Worm (Caenorhabditis elegans): ENCODE measurements around the gene F52H3.11.

The F52H3.11 gene

DNA sequence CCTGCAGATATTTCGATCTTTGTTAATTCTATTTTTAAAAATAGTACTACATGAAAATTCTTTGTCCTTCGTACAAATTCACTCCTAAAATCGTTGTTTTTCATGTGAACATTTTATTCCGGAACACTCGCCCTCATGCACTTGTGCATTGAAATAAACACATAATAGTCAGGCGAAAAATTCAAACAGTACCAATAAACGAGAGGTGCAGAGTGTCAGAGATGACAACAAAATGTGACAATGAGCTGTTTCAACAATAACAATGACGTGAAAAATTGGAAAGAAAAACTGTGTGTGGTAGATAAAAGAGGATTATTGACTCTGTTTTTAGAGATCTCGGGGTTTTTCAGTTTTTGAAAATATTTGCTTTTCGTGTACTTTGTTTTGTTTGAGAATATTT, 16.8 kb downstream of the F52H3.11 start, which contains the start of gene F52H3.6:
F52H3.6 (minus strand) TSS at position 228 of the 400 bp plus-strand sequence.
- TF ChIP-seq flt-1 (GFP tag; IDR thresholded peaks at IDR 0.05), result no peak
- TF ChIP-seq klf-2 (GFP tag; conservative IDR thresholded peaks at IDR 0.05), result no peak
- no peak for TF ChIP-seq med-1 (GFP tag; optimal IDR thresholded peaks at IDR 0.05; ENCODE audit: insufficient read depth)
- TF ChIP-seq ztf-23 (GFP tag; IDR thresholded peaks at IDR 0.05), result no peak
- TF ChIP-seq cog-1 (tag; optimal IDR thresholded peaks at IDR 0.05), result no peak
- no peak for TF ChIP-seq ztf-29 (GFP tag; IDR thresholded peaks at IDR 0.05)
- no peak for TF ChIP-seq tab-1 (GFP tag; IDR thresholded peaks at IDR 0.05)
- TF ChIP-seq T22C8.4 (GFP tag; IDR thresholded peaks at IDR 0.05), result no peak
- TF ChIP-seq ref-1 (GFP tag; conservative IDR thresholded peaks at IDR 0.05), result no peak

ce11 chrII:10025059-10025458, 19.9 kb downstream of the F52H3.11 start:
- TF ChIP-seq T22C8.4 (GFP tag; IDR thresholded peaks at IDR 0.05), result no peak
- no peak for TF ChIP-seq ref-1 (GFP tag; conservative IDR thresholded peaks at IDR 0.05)
- TF ChIP-seq ztf-23 (GFP tag; IDR thresholded peaks at IDR 0.05), result no peak
- TF ChIP-seq ztf-29 (GFP tag; IDR thresholded peaks at IDR 0.05), result no peak
- no peak for TF ChIP-seq tab-1 (GFP tag; IDR thresholded peaks at IDR 0.05)
- TF ChIP-seq cog-1 (tag; optimal IDR thresholded peaks at IDR 0.05), result no peak
- TF ChIP-seq med-1 (GFP tag; optimal IDR thresholded peaks at IDR 0.05; ENCODE audit: insufficient read depth), result no peak
- no peak for TF ChIP-seq flt-1 (GFP tag; IDR thresholded peaks at IDR 0.05)
- no peak for TF ChIP-seq klf-2 (GFP tag; conservative IDR thresholded peaks at IDR 0.05)

DNA sequence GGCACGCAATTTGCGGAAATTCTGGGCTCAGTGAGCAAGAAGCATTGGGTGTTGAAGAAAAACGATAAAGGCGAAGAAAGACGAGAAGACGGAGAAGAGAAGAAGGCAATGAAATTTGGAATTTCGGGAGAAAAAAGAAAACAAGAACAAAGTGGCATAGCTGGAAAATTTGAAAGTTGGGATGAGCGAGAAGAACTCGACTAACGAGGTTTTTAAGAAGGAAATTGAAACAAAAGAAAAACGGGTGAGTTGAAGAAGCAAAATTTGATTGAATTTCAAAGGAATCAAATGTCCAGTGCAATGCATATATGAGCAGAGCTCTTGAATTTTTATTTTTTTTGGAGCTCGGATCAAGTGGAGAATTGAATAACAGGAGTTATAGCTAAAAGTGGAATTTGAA, 23.2 kb downstream of the F52H3.11 start:
- TF ChIP-seq med-1 (GFP tag; optimal IDR thresholded peaks at IDR 0.05; ENCODE audit: insufficient read depth), result no peak
- no peak for TF ChIP-seq ztf-23 (GFP tag; IDR thresholded peaks at IDR 0.05)
- no peak for TF ChIP-seq flt-1 (GFP tag; IDR thresholded peaks at IDR 0.05)

DNA sequence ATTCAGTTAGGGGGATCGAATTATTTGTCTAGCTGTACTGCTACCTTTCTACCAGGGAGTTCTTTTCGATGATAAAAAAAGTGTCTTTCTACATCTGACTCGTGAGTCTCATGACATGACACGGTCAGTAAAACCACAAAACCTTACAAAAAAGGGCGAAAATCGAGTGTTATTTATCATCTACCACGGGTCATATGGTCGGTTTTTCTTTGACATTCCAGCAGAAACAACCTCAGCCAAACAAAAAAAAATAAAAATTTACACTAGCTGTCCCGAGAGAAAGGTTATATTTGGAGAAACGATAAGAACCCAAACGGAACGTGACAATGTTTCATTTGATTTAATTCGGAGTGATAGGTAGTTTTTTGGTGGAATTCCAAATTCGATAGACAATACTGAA, 25.3 kb downstream of the F52H3.11 start:
- TF ChIP-seq ztf-23 (GFP tag; IDR thresholded peaks at IDR 0.05), result no peak
- no peak for TF ChIP-seq cog-1 (tag; optimal IDR thresholded peaks at IDR 0.05)
- TF ChIP-seq klf-2 (GFP tag; conservative IDR thresholded peaks at IDR 0.05), result no peak
- no peak for TF ChIP-seq med-1 (GFP tag; optimal IDR thresholded peaks at IDR 0.05; ENCODE audit: insufficient read depth)
- TF ChIP-seq flt-1 (GFP tag; IDR thresholded peaks at IDR 0.05), result no peak
- TF ChIP-seq T22C8.4 (GFP tag; IDR thresholded peaks at IDR 0.05), result no peak
- no peak for TF ChIP-seq ztf-29 (GFP tag; IDR thresholded peaks at IDR 0.05)
- no peak for TF ChIP-seq ref-1 (GFP tag; conservative IDR thresholded peaks at IDR 0.05)
- TF ChIP-seq tab-1 (GFP tag; IDR thresholded peaks at IDR 0.05), result no peak

ce11 chrII:10017528-10017927, 27.4 kb downstream of the F52H3.11 start:
- TF ChIP-seq ref-1 (GFP tag; conservative IDR thresholded peaks at IDR 0.05), result no peak
- no peak for TF ChIP-seq med-1 (GFP tag; optimal IDR thresholded peaks at IDR 0.05; ENCODE audit: insufficient read depth)
- TF ChIP-seq flt-1 (GFP tag; IDR thresholded peaks at IDR 0.05), result no peak
- no peak for TF ChIP-seq ztf-29 (GFP tag; IDR thresholded peaks at IDR 0.05)
- no peak for TF ChIP-seq T22C8.4 (GFP tag; IDR thresholded peaks at IDR 0.05)

DNA sequence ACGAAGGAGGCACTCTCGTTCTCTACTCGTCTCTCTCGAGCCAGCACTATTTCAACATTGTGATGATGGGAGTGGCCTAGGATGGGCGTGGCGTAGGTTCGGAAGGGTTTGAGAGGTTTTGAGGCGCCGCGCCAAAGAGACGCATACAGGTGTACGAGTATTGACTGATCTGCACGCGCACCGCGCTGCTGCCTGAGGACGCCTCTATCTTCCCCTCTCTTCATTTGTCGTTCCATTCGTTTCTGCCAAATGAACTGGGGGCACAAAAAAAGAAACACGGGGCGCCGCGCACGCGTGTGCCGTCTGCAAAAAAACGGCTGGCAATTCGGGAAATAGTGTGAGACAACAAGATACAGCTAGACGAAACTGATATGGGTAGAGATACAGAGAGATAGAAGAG, 28.9 kb downstream of the F52H3.11 start, which contains the start of gene lec-2:
lec-2 (minus strand) TSS at position 171 of the 400 bp plus-strand sequence.
- TF ChIP-seq ref-1 (GFP tag; conservative IDR thresholded peaks at IDR 0.05) (no peak), tab-1 (GFP tag; IDR thresholded peaks at IDR 0.05) (no peak), flt-1 (GFP tag; IDR thresholded peaks at IDR 0.05) (no peak)

DNA sequence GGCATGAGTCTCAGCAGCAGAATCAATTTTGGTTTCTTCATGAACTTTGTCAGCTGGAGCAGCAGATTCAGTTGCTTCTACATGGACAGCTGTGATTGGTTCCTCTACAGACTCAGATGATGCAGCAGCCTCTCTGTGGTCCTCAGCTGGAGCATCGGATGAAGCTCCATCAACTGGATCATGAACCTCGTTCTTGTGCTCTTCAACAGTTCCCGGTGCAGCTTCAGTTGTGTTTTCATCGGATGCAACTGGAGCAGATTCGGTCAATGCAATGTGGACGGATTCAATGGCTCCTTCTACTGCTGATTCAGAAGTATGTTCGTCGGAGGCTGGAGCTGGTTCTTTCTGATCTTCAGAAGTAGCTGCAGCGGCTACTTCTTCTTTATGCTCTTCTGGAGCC, 30.6 kb downstream of the F52H3.11 start:
- TF ChIP-seq T22C8.4 (GFP tag; IDR thresholded peaks at IDR 0.05) (no peak), med-1 (GFP tag; optimal IDR thresholded peaks at IDR 0.05; ENCODE audit: insufficient read depth) (no peak), ztf-29 (GFP tag; IDR thresholded peaks at IDR 0.05) (no peak), ref-1 (GFP tag; conservative IDR thresholded peaks at IDR 0.05) (no peak), flt-1 (GFP tag; IDR thresholded peaks at IDR 0.05) (no peak), cog-1 (tag; optimal IDR thresholded peaks at IDR 0.05) (no peak), ztf-23 (GFP tag; IDR thresholded peaks at IDR 0.05) (no peak), tab-1 (GFP tag; IDR thresholded peaks at IDR 0.05) (no peak), klf-2 (GFP tag; conservative IDR thresholded peaks at IDR 0.05) (no peak)

ce11 chrII:10012490-10012889, 32.5 kb downstream of the F52H3.11 start:
- no peak for TF ChIP-seq ref-1 (GFP tag; conservative IDR thresholded peaks at IDR 0.05)
- no peak for TF ChIP-seq T22C8.4 (GFP tag; IDR thresholded peaks at IDR 0.05)
- no peak for TF ChIP-seq tab-1 (GFP tag; IDR thresholded peaks at IDR 0.05)
- TF ChIP-seq ztf-23 (GFP tag; IDR thresholded peaks at IDR 0.05), result no peak
- no peak for TF ChIP-seq ztf-29 (GFP tag; IDR thresholded peaks at IDR 0.05)
- TF ChIP-seq flt-1 (GFP tag; IDR thresholded peaks at IDR 0.05), result no peak
- no peak for TF ChIP-seq med-1 (GFP tag; optimal IDR thresholded peaks at IDR 0.05; ENCODE audit: insufficient read depth)
- no peak for TF ChIP-seq klf-2 (GFP tag; conservative IDR thresholded peaks at IDR 0.05)
- TF ChIP-seq cog-1 (tag; optimal IDR thresholded peaks at IDR 0.05), result no peak

- TF ChIP-seq cog-1 (tag; optimal IDR thresholded peaks at IDR 0.05) (no peak), ztf-23 (GFP tag; IDR thresholded peaks at IDR 0.05) (no peak), T22C8.4 (GFP tag; IDR thresholded peaks at IDR 0.05) (no peak), ref-1 (GFP tag; conservative IDR thresholded peaks at IDR 0.05) (no peak), ztf-29 (GFP tag; IDR thresholded peaks at IDR 0.05) (no peak), med-1 (GFP tag; optimal IDR thresholded peaks at IDR 0.05; ENCODE audit: insufficient read depth) (no peak), tab-1 (GFP tag; IDR thresholded peaks at IDR 0.05) (no peak), klf-2 (GFP tag; conservative IDR thresholded peaks at IDR 0.05) (no peak), flt-1 (GFP tag; IDR thresholded peaks at IDR 0.05) (no peak)
Measured at ce11 chrII:10011733-10012132, 33.2 kb downstream of the F52H3.11 start.

- TF ChIP-seq ztf-29 (GFP tag; IDR thresholded peaks at IDR 0.05), result no peak
- TF ChIP-seq ref-1 (GFP tag; conservative IDR thresholded peaks at IDR 0.05), result no peak
- TF ChIP-seq flt-1 (GFP tag; IDR thresholded peaks at IDR 0.05), result no peak
- TF ChIP-seq tab-1 (GFP tag; IDR thresholded peaks at IDR 0.05), result no peak
- no peak for TF ChIP-seq cog-1 (tag; optimal IDR thresholded peaks at IDR 0.05)
- no peak for TF ChIP-seq T22C8.4 (GFP tag; IDR thresholded peaks at IDR 0.05)
- no peak for TF ChIP-seq med-1 (GFP tag; optimal IDR thresholded peaks at IDR 0.05; ENCODE audit: insufficient read depth)
- TF ChIP-seq ztf-23 (GFP tag; IDR thresholded peaks at IDR 0.05), result no peak
- no peak for TF ChIP-seq klf-2 (GFP tag; conservative IDR thresholded peaks at IDR 0.05)
Measured at ce11 chrII:10010914-10011313, 34.0 kb downstream of the F52H3.11 start.
